Fruit fly (Drosophila melanogaster) whole organism, embryonic: ENCODE measurements around the gene CG42455.

Experiments
- Aef1 ChIP-seq: fragments of 200-800 bp; sonication (Bioruptor generic); IDR thresholded peaks from 3 replicates; pipeline ENCODE4 v1.3.6; 2022; ENCODE audit warnings: missing biosample characterization, missing genetic modification characterization
- B-H2 ChIP-seq: fragments of 200-800 bp; sonication (Bioruptor generic); optimal IDR thresholded peaks from 2 replicates; lab custom pipeline; 2018; ENCODE audit warnings: missing biosample characterization, mild to moderate bottlenecking, missing genetic modification characterization
- BEAF-32 ChIP-seq: fragments of 200-800 bp; sonication (Bioruptor generic); optimal IDR thresholded peaks from 3 replicates; lab custom pipeline; 2017; ENCODE audit warnings: missing biosample characterization, missing genetic modification characterization, mild to moderate bottlenecking, moderate library complexity, missing genetic modification reagents
- CG10209 ChIP-seq: fragments of 200-800 bp; sonication (Bioruptor generic); optimal IDR thresholded peaks from 3 replicates; lab custom pipeline; 2017; ENCODE audit warnings: missing biosample characterization, mild to moderate bottlenecking, missing genetic modification characterization, missing genetic modification reagents
- CG11723 ChIP-seq: fragments of 200-800 bp; sonication (Bioruptor generic); optimal IDR thresholded peaks from 2 replicates; lab custom pipeline; 2017; ENCODE audit warnings: missing biosample characterization, mild to moderate bottlenecking, missing genetic modification characterization
- CG12299 ChIP-seq: fragments of 200-800 bp; sonication (Bioruptor generic); optimal IDR thresholded peaks from 2 replicates; lab custom pipeline; 2018; ENCODE audit warnings: missing biosample characterization, mild to moderate bottlenecking, missing genetic modification characterization
- CG12744 ChIP-seq: fragments of 200-800 bp; sonication (Bioruptor generic); optimal IDR thresholded peaks from 2 replicates; lab custom pipeline; 2016; ENCODE audit warnings: missing biosample characterization, missing genetic modification characterization
- CG12942 ChIP-seq: fragments of 200-800 bp; sonication (Bioruptor generic); optimal IDR thresholded peaks from 3 replicates; lab custom pipeline; 2016; ENCODE audit warnings: missing biosample characterization, missing genetic modification characterization
- CG14014 ChIP-seq: fragments of 200-800 bp; sonication (Bioruptor generic); IDR thresholded peaks from 2 replicates; pipeline ENCODE4 v1.3.6; 2022; ENCODE audit warnings: missing biosample characterization, missing genetic modification characterization
- CG17612 ChIP-seq: fragments of 200-800 bp; sonication (Bioruptor generic); IDR thresholded peaks from 2 replicates; pipeline ENCODE4 v1.3.6; 2022; ENCODE audit warnings: missing biosample characterization, missing genetic modification characterization
- CG18476 ChIP-seq: fragments of 200-800 bp; sonication (Bioruptor generic); optimal IDR thresholded peaks from 2 replicates; lab custom pipeline; 2016; ENCODE audit warnings: missing biosample characterization, mild to moderate bottlenecking, missing genetic modification characterization
- CG2712 ChIP-seq: fragments of 200-800 bp; optimal IDR thresholded peaks from 3 replicates; lab custom pipeline; 2019; ENCODE audit warnings: missing biosample characterization, mild to moderate bottlenecking, missing genetic modification characterization, moderate library complexity
- CG30431 ChIP-seq: fragments of 200-800 bp; sonication (Bioruptor generic); optimal IDR thresholded peaks from 2 replicates; lab custom pipeline; 2017; ENCODE audit warnings: missing biosample characterization, missing genetic modification characterization
- CG3281 ChIP-seq: fragments of 200-800 bp; sonication (Bioruptor generic); optimal IDR thresholded peaks from 3 replicates; lab custom pipeline; 2017; ENCODE audit warnings: missing biosample characterization, mild to moderate bottlenecking, missing genetic modification characterization
- CG34224 ChIP-seq: fragments of 200-800 bp; sonication (Bioruptor generic); IDR thresholded peaks from 3 replicates; pipeline ENCODE4 v1.3.6; 2022; ENCODE audit warnings: missing biosample characterization, missing genetic modification characterization; ENCODE audit not compliant: partially characterized antibody
- CG34376 ChIP-seq: fragments of 200-800 bp; sonication (Bioruptor generic); optimal IDR thresholded peaks from 2 replicates; lab custom pipeline; 2018; ENCODE audit warnings: missing biosample characterization, mild to moderate bottlenecking, missing genetic modification characterization
- CG43689 ChIP-seq: fragments of 200-800 bp; sonication (Bioruptor generic); IDR thresholded peaks from 2 replicates; pipeline ENCODE4 v1.3.6; 2022; ENCODE audit warnings: missing biosample characterization, missing genetic modification characterization
- CG4424 ChIP-seq: fragments of 200-800 bp; sonication (Bioruptor generic); optimal IDR thresholded peaks from 3 replicates; lab custom pipeline; 2016; ENCODE audit warnings: missing biosample characterization, missing genetic modification characterization
- CG5180 ChIP-seq: fragments of 200-800 bp; sonication (Bioruptor generic); optimal IDR thresholded peaks from 3 replicates; lab custom pipeline; 2017; ENCODE audit warnings: missing biosample characterization, missing genetic modification characterization, mild to moderate bottlenecking, moderate library complexity, missing genetic modification reagents
- CG7786 ChIP-seq: fragments of 200-800 bp; sonication (Bioruptor generic); optimal IDR thresholded peaks from 2 replicates; lab custom pipeline; 2016; ENCODE audit warnings: missing biosample characterization, missing genetic modification characterization
- CG8089 ChIP-seq: fragments of 200-800 bp; sonication (Bioruptor generic); optimal IDR thresholded peaks from 3 replicates; lab custom pipeline; 2016; ENCODE audit warnings: missing biosample characterization, missing genetic modification characterization
- CG8290 ChIP-seq, 3 experiments: fragments of 200-800 bp; sonication (Bioruptor generic); optimal IDR thresholded peaks; 2 replicates each; lab custom pipeline; 2016 to 2019; ENCODE audit warnings: missing biosample characterization in 3 of 3, missing genetic modification characterization in 3 of 3, mild to moderate bottlenecking in 2 of 3, moderate library complexity in 1 of 3
- CG8478 ChIP-seq: fragments of >200 bp; optimal IDR thresholded peaks from 2 replicates; lab custom pipeline; 2018
- CHES-1-like ChIP-seq: fragments of 200-800 bp; sonication (Bioruptor generic); optimal IDR thresholded peaks from 2 replicates; lab custom pipeline; 2016; ENCODE audit warnings: missing biosample characterization, missing genetic modification characterization
- Doc2 ChIP-seq: fragments of 200-800 bp; sonication (Bioruptor generic); IDR thresholded peaks from 2 replicates; pipeline ENCODE4 v1.3.6; 2022; ENCODE audit warnings: missing biosample characterization, missing genetic modification characterization
- Hr51 ChIP-seq, 2 experiments: fragments of 200-800 bp; sonication (Bioruptor generic); optimal IDR thresholded peaks; 2 replicates in 1 of 2; 3 replicates in 1 of 2; lab custom pipeline; 2016 to 2018; ENCODE audit warnings: missing biosample characterization in 2 of 2, missing genetic modification characterization in 2 of 2, mild to moderate bottlenecking in 1 of 2, moderate library complexity in 1 of 2
- Myb ChIP-seq: fragments of 200-800 bp; sonication (Bioruptor generic); optimal IDR thresholded peaks from 2 replicates; lab custom pipeline; 2016; ENCODE audit warnings: missing biosample characterization, missing genetic modification characterization
- NFAT ChIP-seq: fragments of 200-800 bp; sonication (Bioruptor generic); IDR thresholded peaks from 2 replicates; pipeline ENCODE4 v1.3.6; 2022; ENCODE audit warnings: missing biosample characterization, missing genetic modification characterization
- bcd ChIP-seq: fragments of 200-800 bp; sonication (Bioruptor generic); optimal IDR thresholded peaks from 2 replicates; lab custom pipeline; 2017; ENCODE audit warnings: missing biosample characterization, mild to moderate bottlenecking, missing genetic modification characterization
- bsh ChIP-seq, 2 experiments: fragments of 200-800 bp; sonication (Bioruptor generic); optimal IDR thresholded peaks; 2 replicates each; lab custom pipeline; 2017 to 2018; ENCODE audit warnings: mild to moderate bottlenecking in 2 of 2, missing biosample characterization in 2 of 2, missing genetic modification characterization in 2 of 2, moderate library complexity in 1 of 2
- chif ChIP-seq, 2 experiments: fragments of 200-800 bp; sonication (Bioruptor generic); optimal IDR thresholded peaks; 3 replicates each; lab custom pipeline; 2016; ENCODE audit warnings: missing biosample characterization in 2 of 2, missing genetic modification characterization in 2 of 2
- eyg ChIP-seq: fragments of 200-800 bp; sonication (Bioruptor generic); optimal IDR thresholded peaks from 3 replicates; lab custom pipeline; 2016; ENCODE audit warnings: missing biosample characterization, missing genetic modification characterization
- fd64A ChIP-seq: fragments of 200-800 bp; sonication (Bioruptor generic); optimal IDR thresholded peaks from 3 replicates; lab custom pipeline; 2018; ENCODE audit warnings: missing biosample characterization, mild to moderate bottlenecking, missing genetic modification characterization
- fru ChIP-seq: fragments of >200 bp; optimal IDR thresholded peaks from 2 replicates; lab custom pipeline; 2017
- gro ChIP-seq: fragments of 200-800 bp; sonication (Bioruptor generic); optimal IDR thresholded peaks from 2 replicates; lab custom pipeline; 2016; ENCODE audit warnings: missing biosample characterization, missing genetic modification characterization
- jigr1 ChIP-seq: fragments of 200-800 bp; sonication (Bioruptor generic); IDR thresholded peaks from 3 replicates; pipeline ENCODE4 v1.3.6; 2022; ENCODE audit warnings: missing biosample characterization, missing genetic modification characterization
- nau ChIP-seq: fragments of 200-800 bp; sonication (Bioruptor generic); optimal IDR thresholded peaks from 3 replicates; lab custom pipeline; 2017; ENCODE audit warnings: missing biosample characterization, mild to moderate bottlenecking, missing genetic modification characterization, missing genetic modification reagents
- org-1 ChIP-seq: fragments of 200-800 bp; sonication (Bioruptor generic); optimal IDR thresholded peaks from 2 replicates; lab custom pipeline; 2017; ENCODE audit warnings: missing biosample characterization, missing genetic modification characterization
- pita ChIP-seq: fragments of 200-800 bp; sonication (Bioruptor generic); optimal IDR thresholded peaks from 2 replicates; lab custom pipeline; 2017; ENCODE audit warnings: missing biosample characterization, mild to moderate bottlenecking, missing genetic modification characterization
- prd ChIP-seq, 3 experiments: fragments of >200 bp in 2 of 3; fragments of 200-800 bp in 1 of 3; sonication (Bioruptor generic) in 1 of 3; optimal IDR thresholded peaks in 2 of 3; IDR thresholded peaks in 1 of 3; 2 replicates in 2 of 3; 3 replicates in 1 of 3; pipeline versions ENCODE4 v1.3.6 to Lab custom; 2017 to 2022; ENCODE audit warnings: missing biosample characterization in 1 of 3, missing genetic modification characterization in 1 of 3
- rib ChIP-seq: fragments of 200-800 bp; sonication (Bioruptor generic); IDR thresholded peaks from 2 replicates; pipeline ENCODE4 v1.3.6; 2022; ENCODE audit warnings: missing biosample characterization, missing genetic modification characterization
- sima ChIP-seq: fragments of 200-800 bp; sonication (Bioruptor generic); optimal IDR thresholded peaks from 2 replicates; lab custom pipeline; 2016; ENCODE audit warnings: missing biosample characterization, missing genetic modification characterization
- stwl ChIP-seq: fragments of 200-800 bp; sonication (Bioruptor generic); optimal IDR thresholded peaks from 3 replicates; lab custom pipeline; 2018; ENCODE audit warnings: missing biosample characterization, mild to moderate bottlenecking, missing genetic modification characterization, moderate library complexity
- vfl ChIP-seq: fragments of 200-800 bp; sonication (Bioruptor generic); optimal IDR thresholded peaks from 2 replicates; lab custom pipeline; 2016; ENCODE audit warnings: missing biosample characterization, missing genetic modification characterization
- vnd ChIP-seq: fragments of 200-800 bp; sonication (Bioruptor generic); IDR thresholded peaks from 3 replicates; pipeline ENCODE4 v1.3.6; 2022; ENCODE audit warnings: missing biosample characterization, missing genetic modification characterization; ENCODE audit not compliant: partially characterized antibody
- wek ChIP-seq: fragments of 200-800 bp; sonication (Bioruptor generic); optimal IDR thresholded peaks from 3 replicates; lab custom pipeline; 2018; ENCODE audit warnings: missing biosample characterization, mild to moderate bottlenecking, missing genetic modification characterization, moderate library complexity
- yki ChIP-seq: fragments of >200 bp; optimal IDR thresholded peaks from 3 replicates; lab custom pipeline; 2018
- zen2 ChIP-seq: fragments of 200-800 bp; sonication (Bioruptor generic); IDR thresholded peaks from 3 replicates; pipeline ENCODE4 v1.3.6; 2022; ENCODE audit warnings: missing biosample characterization, missing genetic modification characterization; ENCODE audit not compliant: partially characterized antibody
- zf30C ChIP-seq: fragments of 200-800 bp; sonication (Bioruptor generic); optimal IDR thresholded peaks from 3 replicates; lab custom pipeline; 2018; ENCODE audit warnings: missing biosample characterization, mild to moderate bottlenecking, missing genetic modification characterization

CG42455 gene

dm6 chr3L:9972007-9972856 is at the start of gene CG42455, which contains the start of the genes CG6674 and vnc (continued):
- TF ChIP-seq Hr51 (GFP tag; optimal IDR thresholded peaks at IDR 0.05; lab: Kevin White, UChicago), result peak in 1 of 2 experiments; percentile 19
- peak; percentile 44; the same call in 1 of the 2 replicates for TF ChIP-seq CG14014 (GFP tag; lab: Robert Waterston, UW)
- no peak for TF ChIP-seq vnd (GFP tag; lab: Robert Waterston, UW)
- TF ChIP-seq pita (GFP tag; lab: Kevin White, UChicago), result no peak
- peak; percentile 27; the same call in 1 of the 2 replicates for TF ChIP-seq NFAT (GFP tag; lab: Robert Waterston, UW)
- no peak for TF ChIP-seq jigr1
- no peak for TF ChIP-seq chif (GFP tag; optimal IDR thresholded peaks at IDR 0.05; lab: Kevin White, UChicago)
- TF ChIP-seq CG7786 (GFP tag; lab: Kevin White, UChicago), result no peak
- TF ChIP-seq bsh (GFP tag; optimal IDR thresholded peaks at IDR 0.05; lab: Kevin White, UChicago), result peak in 1 of 2 experiments; percentile 4
- peak; percentile 25 for TF ChIP-seq BEAF-32 (GFP tag; lab: Kevin White, UChicago)
- TF ChIP-seq fd64A (GFP tag; lab: Kevin White, UChicago), result no peak
- TF ChIP-seq CG12744, result no peak
- TF ChIP-seq yki (lab: Kevin White, UChicago), result no peak
- TF ChIP-seq CG2712 (tag; lab: Kevin White, UChicago), result no peak
- no peak for TF ChIP-seq Doc2 (GFP tag; lab: Robert Waterston, UW)
- no peak for TF ChIP-seq fru
- no peak for TF ChIP-seq org-1 (GFP tag; lab: Kevin White, UChicago)
- no peak for TF ChIP-seq B-H2
- no peak for TF ChIP-seq Aef1 (GFP tag; lab: Robert Waterston, UW)
- no peak for TF ChIP-seq zf30C (GFP tag; lab: Kevin White, UChicago)
- no peak for TF ChIP-seq CHES-1-like (GFP tag; lab: Kevin White, UChicago)
- peak; percentile 55 for TF ChIP-seq stwl
- no peak for TF ChIP-seq sima (GFP tag; lab: Kevin White, UChicago)
- TF ChIP-seq CG43689 (GFP tag; lab: Robert Waterston, UW), result no peak
- TF ChIP-seq CG8089 (GFP tag; lab: Kevin White, UChicago), result no peak
- TF ChIP-seq CG4424 (GFP tag; lab: Kevin White, UChicago), result peak; percentile 47
- no peak for TF ChIP-seq CG3281 (GFP tag; lab: Kevin White, UChicago)
- no peak for TF ChIP-seq gro (GFP tag; lab: Kevin White, UChicago)
- peak; percentile 1 for TF ChIP-seq CG30431 (GFP tag; lab: Kevin White, UChicago)
- no peak for TF ChIP-seq nau (GFP tag; lab: Kevin White, UChicago)
- TF ChIP-seq CG34376 (GFP tag; lab: Kevin White, UChicago), result no peak
- TF ChIP-seq CG10209, result peak; percentile 20
- TF ChIP-seq CG8478 (lab: Kevin White, UChicago), result no peak
- 0 out of 2 replicates have a peak, but pooled peaks have one; percentile 42 for TF ChIP-seq rib (GFP tag; lab: Robert Waterston, UW)
- no peak for TF ChIP-seq CG8290 (GFP tag; optimal IDR thresholded peaks at IDR 0.05; lab: Kevin White, UChicago)
- peak in 1 of 2 experiments; percentile 31 for TF ChIP-seq CG8290 (tag; optimal IDR thresholded peaks at IDR 0.05; lab: Kevin White, UChicago)
- no peak for TF ChIP-seq wek (GFP tag; lab: Kevin White, UChicago)
- TF ChIP-seq bcd (GFP tag; lab: Kevin White, UChicago), result peak; percentile 9
- TF ChIP-seq CG12299 (tag; lab: Kevin White, UChicago), result no peak
- no peak for TF ChIP-seq CG18476 (GFP tag; lab: Kevin White, UChicago)
- TF ChIP-seq CG34224 (GFP tag; lab: Robert Waterston, UW), result no peak
- no peak for TF ChIP-seq prd (optimal IDR thresholded peaks at IDR 0.05; lab: Kevin White, UChicago)
- no peak for TF ChIP-seq prd (GFP tag; IDR thresholded peaks at IDR 0.05; lab: Robert Waterston, UW)
- peak; percentile 11 for TF ChIP-seq CG12942 (GFP tag; lab: Kevin White, UChicago)
- no peak for TF ChIP-seq CG11723 (GFP tag; lab: Kevin White, UChicago)
- TF ChIP-seq CG17612 (GFP tag; lab: Robert Waterston, UW), result no peak
- TF ChIP-seq zen2 (GFP tag; lab: Robert Waterston, UW), result no peak
- TF ChIP-seq CG5180 (GFP tag; lab: Kevin White, UChicago), result no peak
- TF ChIP-seq eyg (GFP tag; lab: Kevin White, UChicago), result no peak
- no peak for TF ChIP-seq Myb (GFP tag; lab: Kevin White, UChicago)
- TF ChIP-seq vfl (GFP tag; lab: Kevin White, UChicago), result no peak
